Fruit fly (Drosophila melanogaster): ENCODE measurements around the gene SCCRO.
A peak's percentile ranks its signal among the peaks of the same experiment; 100 is the strongest.

Gene SCCRO

dm6 chr3L:15594093-15594653 lies 30.9 kb downstream of the SCCRO start:
- TF ChIP-seq br (GFP tag; optimal IDR thresholded peaks at IDR 0.05) (peak; percentile 27), Rel (GFP tag; optimal IDR thresholded peaks at IDR 0.05) (no peak), Rel (tag; optimal IDR thresholded peaks at IDR 0.05) (peak; percentile 17), CG32264 (GFP tag; optimal IDR thresholded peaks at IDR 0.05) (no peak)

- no peak for TF ChIP-seq Jra (GFP tag; optimal IDR thresholded peaks at IDR 0.05)
- TF ChIP-seq Hr78 (GFP tag; optimal IDR thresholded peaks at IDR 0.05): no peak
- no peak for TF ChIP-seq sv (GFP tag; optimal IDR thresholded peaks at IDR 0.05)
- TF ChIP-seq dmrt93B (GFP tag; optimal IDR thresholded peaks at IDR 0.05): no peak
- no peak for TF ChIP-seq sage (GFP tag; optimal IDR thresholded peaks at IDR 0.05)
- TF ChIP-seq Dfd (GFP tag; optimal IDR thresholded peaks at IDR 0.05): no peak
- TF ChIP-seq foxo (GFP tag; optimal IDR thresholded peaks at IDR 0.05): no peak
- no peak for TF ChIP-seq Dif (GFP tag; optimal IDR thresholded peaks at IDR 0.05; ENCODE audit: partially characterized antibody)
- TF ChIP-seq Mio (GFP tag; optimal IDR thresholded peaks at IDR 0.05): no peak
- no peak for TF ChIP-seq psq (GFP tag; optimal IDR thresholded peaks at IDR 0.05)
- TF ChIP-seq OdsH (GFP tag; optimal IDR thresholded peaks at IDR 0.05): no peak
- TF ChIP-seq woc (GFP tag; optimal IDR thresholded peaks at IDR 0.05): no peak
- TF ChIP-seq dsf (GFP tag; optimal IDR thresholded peaks at IDR 0.05; ENCODE audit: borderline replicate concordance): no peak
- no peak for TF ChIP-seq pan (optimal IDR thresholded peaks at IDR 0.05)
- TF ChIP-seq GATAd (GFP tag; optimal IDR thresholded peaks at IDR 0.05): no peak
- no peak for TF ChIP-seq lola (GFP tag; optimal IDR thresholded peaks at IDR 0.05)
These were observed 32.0 kb downstream of the SCCRO start for dm6 chr3L:15595175-15595724.

dm6 chr3L:15595980-15596379 lies 32.8 kb downstream of the SCCRO start:
- TF ChIP-seq OdsH (GFP tag; optimal IDR thresholded peaks at IDR 0.05): no peak

dm6 chr3L:15597037-15597785 lies 34.0 kb downstream of the SCCRO start:
- TF ChIP-seq br (GFP tag; optimal IDR thresholded peaks at IDR 0.05) (no peak), h (GFP tag; optimal IDR thresholded peaks at IDR 0.05) (peak; percentile 12), dmrt93B (GFP tag; optimal IDR thresholded peaks at IDR 0.05) (no peak), OdsH (GFP tag; optimal IDR thresholded peaks at IDR 0.05) (no peak), sv (GFP tag; optimal IDR thresholded peaks at IDR 0.05) (no peak), Hnf4 (GFP tag; optimal IDR thresholded peaks at IDR 0.05) (no peak), rgr (GFP tag; optimal IDR thresholded peaks at IDR 0.05) (peak; percentile 17), Rel (GFP tag; optimal IDR thresholded peaks at IDR 0.05) (no peak), Rel (tag; optimal IDR thresholded peaks at IDR 0.05) (peak; percentile 63), Sp1 (GFP tag; optimal IDR thresholded peaks at IDR 0.05) (peak; percentile 17), CrebA (GFP tag; optimal IDR thresholded peaks at IDR 0.05; ENCODE audit: borderline replicate concordance) (no peak), Hr78 (GFP tag; optimal IDR thresholded peaks at IDR 0.05) (no peak), sage (GFP tag; optimal IDR thresholded peaks at IDR 0.05) (no peak), Myc (optimal IDR thresholded peaks at IDR 0.05) (no peak)

- TF ChIP-seq foxo (GFP tag; optimal IDR thresholded peaks at IDR 0.05) (no peak), Myc (optimal IDR thresholded peaks at IDR 0.05) (no peak), Mio (GFP tag; optimal IDR thresholded peaks at IDR 0.05) (no peak), Dfd (GFP tag; optimal IDR thresholded peaks at IDR 0.05) (no peak), lola (GFP tag; optimal IDR thresholded peaks at IDR 0.05) (no peak), h (GFP tag; optimal IDR thresholded peaks at IDR 0.05) (no peak), pan (optimal IDR thresholded peaks at IDR 0.05) (no peak), HLH106 (tag; optimal IDR thresholded peaks at IDR 0.05) (no peak), dsf (GFP tag; optimal IDR thresholded peaks at IDR 0.05; ENCODE audit: borderline replicate concordance) (no peak), rgr (GFP tag; optimal IDR thresholded peaks at IDR 0.05) (no peak), tai (GFP tag; optimal IDR thresholded peaks at IDR 0.05) (no peak), Vsx2 (GFP tag; optimal IDR thresholded peaks at IDR 0.05; ENCODE audit: partially characterized antibody) (no peak)
These were observed 34.7 kb downstream of the SCCRO start for dm6 chr3L:15597945-15598344.

dm6 chr3L:15599190-15599589 lies 36.0 kb downstream of the SCCRO start:
- no peak for TF ChIP-seq dl (GFP tag; optimal IDR thresholded peaks at IDR 0.05; ENCODE audit: insufficient read depth in 1 of 2, partially characterized antibody in 2 of 2)
- no peak for TF ChIP-seq Hr83 (GFP tag; optimal IDR thresholded peaks at IDR 0.05; ENCODE audit: poor library complexity, severe bottlenecking)
- TF ChIP-seq usp (GFP tag; optimal IDR thresholded peaks at IDR 0.05): no peak
- no peak for TF ChIP-seq woc (GFP tag; optimal IDR thresholded peaks at IDR 0.05)
- TF ChIP-seq sage (GFP tag; optimal IDR thresholded peaks at IDR 0.05): no peak

Data from whole organism, wandering third instar larva.